Worm (Caenorhabditis elegans) whole organism, early embryonic: ENCODE data around the gene sipa-1.

Experiments used
- B0310.2 ChIP-seq: sonication (generic microtip); optimal IDR thresholded peaks from 2 replicates; lab custom pipeline; 2016; ENCODE audit warnings: mild to moderate bottlenecking, missing genetic modification characterization, missing compliant biosample characterization
- F13C5.2 ChIP-seq: sonication (generic microtip); optimal IDR thresholded peaks from 2 replicates; lab custom pipeline; 2017; ENCODE audit warnings: mild to moderate bottlenecking, missing genetic modification characterization, inconsistent platforms, missing compliant biosample characterization
- aly-1 ChIP-seq: sonication (generic microtip); optimal IDR thresholded peaks from 2 replicates; lab custom pipeline; 2016; ENCODE audit warnings: missing genetic modification characterization, missing compliant biosample characterization
- ama-1 ChIP-seq: fragments of 150-350 bp; optimal IDR thresholded peaks from 2 replicates; lab custom pipeline; 2014
- ceh-13 ChIP-seq: fragments of 200-800 bp; sonication (Bioruptor generic); optimal IDR thresholded peaks from 2 replicates; lab custom pipeline; 2018; ENCODE audit warnings: mild to moderate bottlenecking, missing genetic modification characterization, missing compliant biosample characterization
- ceh-36 ChIP-seq: sonication (generic microtip); optimal IDR thresholded peaks from 2 replicates; lab custom pipeline; 2016; ENCODE audit warnings: missing genetic modification characterization, inconsistent platforms, missing compliant biosample characterization
- ets-7 ChIP-seq: sonication (generic microtip); optimal IDR thresholded peaks from 2 replicates; lab custom pipeline; 2016; ENCODE audit warnings: missing genotype, missing genetic modification characterization, missing compliant biosample characterization
- flt-1 ChIP-seq: fragments of 200-800 bp; sonication (Bioruptor generic); IDR thresholded peaks from 2 replicates; pipeline ENCODE4 v1.3.6; 2022; ENCODE audit warnings: missing genetic modification characterization, missing compliant biosample characterization
- hmbx-1 ChIP-seq: sonication (generic microtip); optimal IDR thresholded peaks from 2 replicates; lab custom pipeline; 2016; ENCODE audit warnings: mild to moderate bottlenecking, missing genetic modification characterization, missing compliant biosample characterization
- hmg-4 ChIP-seq: fragments of 200-800 bp; sonication (Bioruptor generic); optimal IDR thresholded peaks from 2 replicates; lab custom pipeline; 2018; ENCODE audit warnings: mild to moderate bottlenecking, missing genetic modification characterization, missing compliant biosample characterization
- hnd-1 ChIP-seq: sonication (generic microtip); optimal IDR thresholded peaks from 2 replicates; lab custom pipeline; 2016; ENCODE audit warnings: missing genetic modification characterization, missing compliant biosample characterization
- pes-1 ChIP-seq: fragments of 200-800 bp; sonication (Bioruptor generic); IDR thresholded peaks from 2 replicates; pipeline ENCODE4 v1.3.6; 2022; ENCODE audit warnings: missing genetic modification reagents, missing genetic modification characterization, missing compliant biosample characterization
- scrt-1 ChIP-seq: fragments of 200-800 bp; sonication (Bioruptor generic); IDR thresholded peaks from 2 replicates; pipeline ENCODE4 v1.3.6; 2022; ENCODE audit warnings: missing genetic modification characterization, missing compliant biosample characterization
- sea-1 ChIP-seq: fragments of 200-800 bp; sonication (Bioruptor generic); conservative IDR thresholded peaks from 2 replicates; pipeline ENCODE4 v1.3.6; 2022; ENCODE audit warnings: missing genetic modification characterization, missing compliant biosample characterization
- tbx-11 ChIP-seq: fragments of 200-800 bp; sonication (Bioruptor generic); IDR thresholded peaks from 2 replicates; pipeline ENCODE4 v1.3.6; 2022; ENCODE audit warnings: missing genetic modification characterization, missing compliant biosample characterization
- tbx-37 ChIP-seq: fragments of 200-800 bp; sonication (Bioruptor generic); conservative IDR thresholded peaks from 2 replicates; pipeline ENCODE4 v1.3.6; 2022; ENCODE audit warnings: missing genetic modification reagents, missing genetic modification characterization, missing compliant biosample characterization
- tra-4 ChIP-seq: sonication (generic microtip); optimal IDR thresholded peaks from 2 replicates; lab custom pipeline; 2017; ENCODE audit warnings: missing genetic modification characterization, missing compliant biosample characterization

Gene sipa-1

DNA sequence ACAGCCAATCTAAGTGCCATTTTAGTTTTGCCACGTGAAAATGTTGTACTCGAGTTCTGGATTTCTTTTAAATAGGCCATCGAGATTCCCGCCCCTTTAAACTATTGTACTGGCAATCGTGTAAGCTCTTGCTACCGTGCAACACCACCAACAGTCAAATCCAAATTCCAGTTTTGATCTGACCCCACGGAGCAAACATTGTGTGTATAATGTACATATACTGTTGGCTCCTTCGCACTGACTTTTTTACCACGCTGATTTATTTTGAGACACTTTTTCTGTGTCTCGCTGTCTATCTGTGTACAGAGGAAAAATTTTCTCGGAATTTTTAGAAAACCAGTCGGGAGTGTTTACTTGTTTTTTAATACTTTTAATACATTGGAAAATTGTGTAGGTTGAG lies 27.0 kb downstream of the sipa-1 start, which contains the start of gene piit-1:
piit-1 (minus strand) TSS at position 101 of the 400 bp plus-strand sequence.
- TF ChIP-seq tbx-11 = no peak
- no peak for TF ChIP-seq tra-4 (tag; lab: Kevin White, UChicago)
- no peak for TF ChIP-seq sea-1 (GFP tag; lab: Robert Waterston, UW)
- no peak for TF ChIP-seq hmbx-1 (tag; lab: Kevin White, UChicago)
- TF ChIP-seq aly-1 (tag; lab: Kevin White, UChicago) = no peak
- no peak for TF ChIP-seq ceh-36 (tag; lab: Kevin White, UChicago)
- no peak for TF ChIP-seq tbx-37 (GFP tag; lab: Robert Waterston, UW)
- no peak for TF ChIP-seq hmg-4
- TF ChIP-seq ama-1 (lab: Kevin White, UChicago) = no peak
- TF ChIP-seq hnd-1 (tag; lab: Kevin White, UChicago) = no peak
- no peak for TF ChIP-seq flt-1 (GFP tag; lab: Robert Waterston, UW)
- TF ChIP-seq ets-7 = no peak
- TF ChIP-seq scrt-1 (GFP tag; lab: Robert Waterston, UW) = no peak
- no peak for TF ChIP-seq ceh-13
- no peak for TF ChIP-seq pes-1 (GFP tag; lab: Robert Waterston, UW)
- TF ChIP-seq B0310.2 (tag; lab: Kevin White, UChicago) = no peak
- no peak for TF ChIP-seq F13C5.2 (tag; lab: Kevin White, UChicago)

DNA sequence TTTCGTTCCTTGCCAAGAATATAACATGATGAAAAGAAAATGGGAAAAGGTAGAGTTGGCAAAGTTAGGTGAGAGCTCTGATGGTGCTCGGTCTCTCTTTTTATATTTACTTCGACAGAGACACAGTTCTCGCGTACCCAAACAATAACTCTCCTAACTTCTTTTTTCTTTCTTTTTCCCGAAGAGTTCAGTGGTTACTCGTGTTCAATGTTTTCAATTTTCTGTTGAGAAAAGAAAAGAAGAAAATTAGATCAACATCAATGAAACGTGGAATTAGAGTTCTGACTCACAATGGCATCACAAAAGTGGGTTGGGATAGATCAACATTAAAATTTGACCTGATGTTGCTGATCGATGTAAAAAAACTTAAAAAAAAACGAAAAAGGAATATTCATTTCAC lies 30.7 kb downstream of the sipa-1 start, which contains the start of gene idpp-16:
idpp-16 (minus strand) TSS at position 101 of the 400 bp plus-strand sequence.
- no peak for TF ChIP-seq ceh-13
- no peak for TF ChIP-seq B0310.2 (tag; lab: Kevin White, UChicago)
- TF ChIP-seq ceh-36 (tag; lab: Kevin White, UChicago) = no peak
- no peak for TF ChIP-seq tra-4 (tag; lab: Kevin White, UChicago)
- no peak for TF ChIP-seq aly-1 (tag; lab: Kevin White, UChicago)
- TF ChIP-seq hnd-1 (tag; lab: Kevin White, UChicago) = no peak
- TF ChIP-seq sea-1 (GFP tag; lab: Robert Waterston, UW) = no peak
- TF ChIP-seq flt-1 (GFP tag; lab: Robert Waterston, UW) = no peak
- TF ChIP-seq tbx-37 (GFP tag; lab: Robert Waterston, UW) = no peak
- no peak for TF ChIP-seq hmg-4
- TF ChIP-seq hmbx-1 (tag; lab: Kevin White, UChicago) = no peak
- TF ChIP-seq F13C5.2 (tag; lab: Kevin White, UChicago) = no peak
- TF ChIP-seq ama-1 (lab: Kevin White, UChicago) = no peak
- TF ChIP-seq tbx-11 = no peak

DNA sequence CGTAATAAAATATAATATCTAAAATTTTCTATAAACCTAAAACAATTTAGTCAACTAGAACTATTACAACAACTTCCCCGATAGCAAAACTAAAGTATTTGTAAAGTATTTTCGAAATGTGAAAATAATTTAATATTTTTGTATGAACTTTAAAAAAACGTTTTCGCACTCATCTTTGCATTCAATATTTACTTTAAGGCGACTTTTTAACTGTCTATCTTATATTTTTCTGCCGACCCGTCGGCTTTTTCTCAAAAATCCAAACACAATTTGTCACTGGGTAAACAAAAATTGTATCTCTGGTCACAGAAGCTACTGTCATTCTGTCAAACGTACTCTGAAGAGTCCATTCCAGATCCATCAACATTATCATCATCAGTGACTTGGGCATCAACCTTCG lies 31.9 kb downstream of the sipa-1 start:
- TF ChIP-seq hmbx-1 (tag; lab: Kevin White, UChicago) = no peak
- no peak for TF ChIP-seq pes-1 (GFP tag; lab: Robert Waterston, UW)
- TF ChIP-seq ets-7 = no peak
- TF ChIP-seq flt-1 (GFP tag; lab: Robert Waterston, UW) = no peak
- TF ChIP-seq hmg-4 = no peak
- no peak for TF ChIP-seq aly-1 (tag; lab: Kevin White, UChicago)
- TF ChIP-seq tbx-11 = no peak
- TF ChIP-seq tbx-37 (GFP tag; lab: Robert Waterston, UW) = no peak

DNA sequence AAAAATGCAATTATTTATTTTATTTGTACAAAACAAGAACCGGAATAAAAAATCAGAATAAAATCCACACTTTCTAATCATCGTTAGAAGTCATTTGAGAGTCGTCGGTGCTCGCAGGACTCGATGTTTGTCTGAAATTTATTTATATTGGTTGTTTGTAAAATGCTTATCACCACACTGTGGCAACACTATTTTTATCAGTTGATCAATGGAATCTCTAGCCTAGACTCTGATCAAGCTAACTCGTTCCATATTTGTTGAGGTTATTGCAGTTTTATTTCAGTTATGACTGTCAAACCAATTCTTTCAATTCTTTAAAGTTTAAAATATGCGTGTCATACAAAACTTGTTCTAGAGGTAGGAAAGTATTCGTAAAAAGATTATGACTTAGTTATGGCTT lies 32.6 kb downstream of the sipa-1 start, which contains the start of gene dhs-20:
dhs-20 (minus strand) TSS at position 80 of the 400 bp plus-strand sequence.
- TF ChIP-seq ets-7 (no peak), flt-1 (GFP tag; lab: Robert Waterston, UW) (no peak), F13C5.2 (tag; lab: Kevin White, UChicago) (no peak), aly-1 (tag; lab: Kevin White, UChicago) (no peak), hnd-1 (tag; lab: Kevin White, UChicago) (no peak)

DNA sequence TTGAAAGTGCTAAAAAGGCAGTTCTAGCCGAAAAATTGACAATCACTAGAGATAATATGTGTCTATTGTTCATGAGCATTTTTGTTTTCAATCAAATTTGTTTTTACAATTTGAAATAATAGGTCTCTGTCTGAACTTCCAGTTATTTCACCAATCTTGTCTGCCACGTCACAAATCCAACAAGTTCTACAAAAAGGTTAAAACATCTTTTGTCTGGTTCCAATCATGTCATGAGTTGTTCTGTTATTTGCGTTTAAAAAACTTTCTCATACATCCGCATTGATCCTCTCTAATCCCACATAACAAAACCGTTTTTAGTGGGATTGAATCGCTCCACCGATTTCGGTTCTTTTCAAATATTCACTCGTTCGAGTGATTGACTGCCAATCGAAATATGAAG lies 36.3 kb downstream of the sipa-1 start, which contains the start of gene F35B12.9:
F35B12.9 (plus strand) TSS at position 372 of the 400 bp plus-strand sequence.
- TF ChIP-seq ceh-13 (no peak), hmg-4 (no peak), F13C5.2 (tag; lab: Kevin White, UChicago) (no peak), tbx-37 (GFP tag; lab: Robert Waterston, UW) (no peak), hmbx-1 (tag; lab: Kevin White, UChicago) (no peak), scrt-1 (GFP tag; lab: Robert Waterston, UW) (no peak), ama-1 (lab: Kevin White, UChicago) (no peak), tra-4 (tag; lab: Kevin White, UChicago) (no peak), aly-1 (tag; lab: Kevin White, UChicago) (no peak), flt-1 (GFP tag; lab: Robert Waterston, UW) (no peak), tbx-11 (no peak), sea-1 (GFP tag; lab: Robert Waterston, UW) (no peak), B0310.2 (tag; lab: Kevin White, UChicago) (no peak), ets-7 (no peak), ceh-36 (tag; lab: Kevin White, UChicago) (no peak), pes-1 (GFP tag; lab: Robert Waterston, UW) (no peak), hnd-1 (tag; lab: Kevin White, UChicago) (no peak)

DNA sequence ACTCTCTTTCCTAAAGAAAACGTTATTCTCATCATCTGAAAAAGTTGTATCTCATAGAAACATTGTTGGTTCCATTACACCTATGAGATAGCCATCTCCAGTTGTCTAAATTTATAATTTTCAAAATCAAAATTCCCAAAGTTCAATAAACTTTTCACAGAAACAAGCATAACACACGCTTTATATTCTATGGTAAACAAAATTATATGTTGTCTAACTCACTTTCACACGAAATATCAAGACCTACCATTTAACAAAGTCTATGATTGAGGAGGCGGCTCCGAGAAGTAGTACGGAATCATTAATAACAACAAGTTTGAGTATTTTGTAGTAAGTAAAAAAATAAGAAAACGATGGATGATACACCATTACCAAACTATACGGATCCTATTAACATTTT lies 38.3 kb downstream of the sipa-1 start, which contains the start of gene srx-84:
srx-84 (plus strand) TSS at position 301 of the 400 bp plus-strand sequence.
- no peak for TF ChIP-seq sea-1 (GFP tag; lab: Robert Waterston, UW)

DNA sequence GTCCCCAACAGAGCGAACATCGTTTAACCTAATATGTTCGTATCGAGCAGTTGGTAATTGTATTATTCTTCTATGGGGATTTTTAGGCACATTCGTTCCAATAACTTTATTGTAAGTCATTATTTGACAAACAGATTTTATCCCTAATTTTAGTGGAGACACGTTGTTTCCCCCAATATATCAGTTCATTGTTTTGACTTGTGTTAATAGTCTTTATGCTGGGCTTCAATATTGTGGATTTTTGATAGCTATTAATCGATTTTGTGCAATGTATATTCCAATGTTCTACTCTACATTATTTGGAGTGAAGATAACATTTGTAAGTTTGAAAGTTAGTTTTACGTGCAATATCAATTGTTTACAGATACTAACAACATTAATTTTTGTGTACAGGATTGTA lies 43.2 kb downstream of the sipa-1 start:
- TF ChIP-seq pes-1 (GFP tag; lab: Robert Waterston, UW) (no peak), tbx-37 (GFP tag; lab: Robert Waterston, UW) (no peak), hmbx-1 (tag; lab: Kevin White, UChicago) (no peak), flt-1 (GFP tag; lab: Robert Waterston, UW) (no peak), hmg-4 (no peak), B0310.2 (tag; lab: Kevin White, UChicago) (no peak), ceh-36 (tag; lab: Kevin White, UChicago) (no peak), ama-1 (lab: Kevin White, UChicago) (no peak), sea-1 (GFP tag; lab: Robert Waterston, UW) (no peak), F13C5.2 (tag; lab: Kevin White, UChicago) (no peak), ceh-13 (no peak), hnd-1 (tag; lab: Kevin White, UChicago) (no peak), tbx-11 (no peak), tra-4 (tag; lab: Kevin White, UChicago) (no peak)
